Fruit fly (Drosophila melanogaster) whole organism, embryonic: ENCODE results near the gene CG44362.

Experiments
- BEAF-32 ChIP-seq: fragments of 200-800 bp; sonication (Bioruptor generic); optimal IDR thresholded peaks from 3 replicates; lab custom pipeline; 2017; ENCODE audit warnings: missing biosample characterization, missing genetic modification characterization, mild to moderate bottlenecking, moderate library complexity, missing genetic modification reagents
- Bgb ChIP-seq: fragments of 200-800 bp; sonication (Bioruptor generic); IDR thresholded peaks from 2 replicates; pipeline ENCODE4 v1.3.6; 2022; ENCODE audit warnings: missing biosample characterization, missing genetic modification characterization; ENCODE audit not compliant: partially characterized antibody
- C15 ChIP-seq: fragments of 200-800 bp; sonication (Bioruptor generic); IDR thresholded peaks from 3 replicates; pipeline ENCODE4 v1.3.6; 2022; ENCODE audit warnings: missing biosample characterization, missing genetic modification characterization
- CG10147 ChIP-seq: fragments of 200-800 bp; sonication (Bioruptor generic); optimal IDR thresholded peaks from 2 replicates; lab custom pipeline; 2019; ENCODE audit warnings: missing biosample characterization, mild to moderate bottlenecking, missing genetic modification characterization, moderate library complexity
- CG12219 ChIP-seq: fragments of 200-800 bp; sonication (Bioruptor generic); optimal IDR thresholded peaks from 3 replicates; lab custom pipeline; 2018; ENCODE audit warnings: missing biosample characterization, mild to moderate bottlenecking, missing genetic modification characterization
- CG13296 ChIP-seq: fragments of 200-800 bp; sonication (Bioruptor generic); optimal IDR thresholded peaks from 3 replicates; lab custom pipeline; 2018; ENCODE audit warnings: missing biosample characterization, mild to moderate bottlenecking, missing genetic modification characterization
- CG17359 ChIP-seq: fragments of 200-800 bp; sonication (Bioruptor generic); optimal IDR thresholded peaks from 3 replicates; lab custom pipeline; 2018; ENCODE audit warnings: missing biosample characterization, mild to moderate bottlenecking, missing genetic modification characterization, moderate library complexity
- CG1792 ChIP-seq: fragments of 200-800 bp; sonication (Bioruptor generic); optimal IDR thresholded peaks from 2 replicates; lab custom pipeline; 2016; ENCODE audit warnings: missing biosample characterization, missing genetic modification characterization
- CG18011 ChIP-seq: fragments of 200-800 bp; sonication (Bioruptor generic); optimal IDR thresholded peaks from 2 replicates; lab custom pipeline; 2017; ENCODE audit warnings: missing biosample characterization, missing genetic modification characterization, mild to moderate bottlenecking, moderate library complexity, missing genotype
- CG30020 ChIP-seq: fragments of 200-800 bp; optimal IDR thresholded peaks from 2 replicates; lab custom pipeline; 2019; ENCODE audit warnings: missing biosample characterization, mild to moderate bottlenecking, missing genetic modification characterization, moderate library complexity
- CG32772 ChIP-seq: fragments of 200-800 bp; sonication (Bioruptor generic); IDR thresholded peaks from 2 replicates; pipeline ENCODE4 v1.3.6; 2022; ENCODE audit warnings: missing biosample characterization, missing genetic modification characterization
- CG4617 ChIP-seq: fragments of 200-800 bp; sonication (Bioruptor generic); optimal IDR thresholded peaks from 3 replicates; lab custom pipeline; 2016; ENCODE audit warnings: missing biosample characterization, missing genetic modification characterization, borderline replicate concordance
- CG7271 ChIP-seq: fragments of 200-800 bp; sonication (Bioruptor generic); optimal IDR thresholded peaks from 2 replicates; lab custom pipeline; 2018; ENCODE audit warnings: missing biosample characterization, mild to moderate bottlenecking, missing genetic modification characterization, moderate library complexity
- CG8359 ChIP-seq: fragments of 200-800 bp; sonication (Bioruptor generic); optimal IDR thresholded peaks from 2 replicates; lab custom pipeline; 2017; ENCODE audit warnings: missing biosample characterization, mild to moderate bottlenecking, missing genetic modification characterization, borderline replicate concordance
- CG9797 ChIP-seq: fragments of 200-800 bp; sonication (Bioruptor generic); optimal IDR thresholded peaks from 3 replicates; lab custom pipeline; 2018; ENCODE audit warnings: missing biosample characterization, mild to moderate bottlenecking, missing genetic modification characterization
- CoRest ChIP-seq: fragments of 200-800 bp; sonication (Bioruptor generic); optimal IDR thresholded peaks from 3 replicates; lab custom pipeline; 2018; ENCODE audit warnings: missing biosample characterization, mild to moderate bottlenecking, missing genetic modification characterization, moderate library complexity
- Dad ChIP-seq: fragments of 200-800 bp; sonication (Bioruptor generic); optimal IDR thresholded peaks from 3 replicates; lab custom pipeline; 2016; ENCODE audit warnings: missing biosample characterization, missing genetic modification characterization
- Dek ChIP-seq: fragments of 200-800 bp; sonication (Bioruptor generic); optimal IDR thresholded peaks from 3 replicates; lab custom pipeline; 2019; ENCODE audit warnings: missing biosample characterization, mild to moderate bottlenecking, missing genetic modification characterization, moderate library complexity
- Dfd ChIP-seq, 2 experiments: fragments of >200 bp; optimal IDR thresholded peaks; 2 replicates each; lab custom pipeline; 2017; ENCODE audit warnings: missing biosample characterization in 2 of 2, missing genetic modification characterization in 2 of 2
- Hmr ChIP-seq: fragments of 200-800 bp; sonication (Bioruptor generic); optimal IDR thresholded peaks from 3 replicates; lab custom pipeline; 2017; ENCODE audit warnings: mild to moderate bottlenecking, missing biosample characterization, missing genetic modification reagents, missing genetic modification characterization
- Hr51 ChIP-seq, 2 experiments: fragments of 200-800 bp; sonication (Bioruptor generic); optimal IDR thresholded peaks; 2 replicates in 1 of 2; 3 replicates in 1 of 2; lab custom pipeline; 2016 to 2018; ENCODE audit warnings: missing biosample characterization in 2 of 2, missing genetic modification characterization in 2 of 2, mild to moderate bottlenecking in 1 of 2, moderate library complexity in 1 of 2
- Hr78 ChIP-seq, 2 experiments: fragments of 200-800 bp in 1 of 2; fragments of >200 bp in 1 of 2; sonication (Bioruptor generic) in 1 of 2; optimal IDR thresholded peaks; 2 replicates each; lab custom pipeline; 2017 to 2019; ENCODE audit warnings: missing biosample characterization in 2 of 2, missing genetic modification characterization in 2 of 2, mild to moderate bottlenecking in 1 of 2, moderate library complexity in 1 of 2
- Meics ChIP-seq: fragments of 200-800 bp; sonication (Bioruptor generic); optimal IDR thresholded peaks from 2 replicates; lab custom pipeline; 2017; ENCODE audit warnings: missing biosample characterization, mild to moderate bottlenecking, missing genetic modification characterization
- NFAT ChIP-seq: fragments of 200-800 bp; sonication (Bioruptor generic); IDR thresholded peaks from 2 replicates; pipeline ENCODE4 v1.3.6; 2022; ENCODE audit warnings: missing biosample characterization, missing genetic modification characterization
- NfI ChIP-seq: fragments of 200-800 bp; sonication (Bioruptor generic); optimal IDR thresholded peaks from 3 replicates; lab custom pipeline; 2018; ENCODE audit warnings: missing biosample characterization, mild to moderate bottlenecking, missing genetic modification characterization, moderate library complexity
- Ptx1 ChIP-seq: fragments of 200-800 bp; sonication (Bioruptor generic); IDR thresholded peaks from 2 replicates; pipeline ENCODE4 v1.3.6; 2022; ENCODE audit warnings: missing biosample characterization, missing genetic modification characterization
- Rx ChIP-seq: fragments of 200-800 bp; sonication (Bioruptor generic); IDR thresholded peaks from 2 replicates; pipeline ENCODE4 v1.3.6; 2022; ENCODE audit warnings: missing biosample characterization, missing genetic modification characterization
- Spps ChIP-seq: fragments of 200-800 bp; sonication (Bioruptor generic); optimal IDR thresholded peaks from 2 replicates; lab custom pipeline; 2018; ENCODE audit warnings: missing biosample characterization, mild to moderate bottlenecking, missing genetic modification characterization
- Sry-β ChIP-seq: fragments of 200-800 bp; sonication (Bioruptor generic); optimal IDR thresholded peaks from 2 replicates; lab custom pipeline; 2018; ENCODE audit warnings: missing biosample characterization, mild to moderate bottlenecking, missing genetic modification characterization, moderate library complexity
- Usf ChIP-seq: fragments of 200-800 bp; sonication (Bioruptor generic); optimal IDR thresholded peaks from 2 replicates; lab custom pipeline; 2017; ENCODE audit warnings: missing genotype, missing biosample characterization, missing genetic modification characterization
- ac ChIP-seq: fragments of 200-800 bp; sonication (Bioruptor generic); optimal IDR thresholded peaks from 3 replicates; lab custom pipeline; 2017; ENCODE audit warnings: missing biosample characterization, mild to moderate bottlenecking, missing genetic modification characterization
- amos ChIP-seq: fragments of 200-800 bp; sonication (Bioruptor generic); IDR thresholded peaks from 2 replicates; pipeline ENCODE4 v1.3.6; 2022; ENCODE audit warnings: missing biosample characterization, missing genetic modification characterization; ENCODE audit not compliant: partially characterized antibody
- bab2 ChIP-seq: fragments of 200-800 bp; sonication (Bioruptor generic); optimal IDR thresholded peaks from 2 replicates; lab custom pipeline; 2016; ENCODE audit warnings: missing biosample characterization, missing genetic modification characterization
- chif ChIP-seq, 2 experiments: fragments of 200-800 bp; sonication (Bioruptor generic); optimal IDR thresholded peaks; 3 replicates each; lab custom pipeline; 2016; ENCODE audit warnings: missing biosample characterization in 2 of 2, missing genetic modification characterization in 2 of 2
- corto ChIP-seq: fragments of 200-800 bp; sonication (Bioruptor generic); optimal IDR thresholded peaks from 2 replicates; lab custom pipeline; 2016; ENCODE audit warnings: missing biosample characterization, mild to moderate bottlenecking, missing genetic modification characterization, moderate library complexity
- fd3F ChIP-seq: fragments of 200-800 bp; sonication (Bioruptor generic); optimal IDR thresholded peaks from 2 replicates; lab custom pipeline; 2018; ENCODE audit warnings: missing biosample characterization, mild to moderate bottlenecking, missing genetic modification characterization, moderate library complexity
- gcm2 ChIP-seq: fragments of 200-800 bp; sonication (Bioruptor generic); optimal IDR thresholded peaks from 2 replicates; lab custom pipeline; 2016; ENCODE audit warnings: missing biosample characterization, missing genetic modification characterization
- jing ChIP-seq: fragments of 200-800 bp; sonication (Bioruptor generic); optimal IDR thresholded peaks from 2 replicates; lab custom pipeline; 2018; ENCODE audit warnings: missing biosample characterization, mild to moderate bottlenecking, missing genetic modification characterization
- klu ChIP-seq: fragments of 200-800 bp; sonication (Bioruptor generic); IDR thresholded peaks from 2 replicates; pipeline ENCODE4 v1.3.6; 2022; ENCODE audit warnings: missing biosample characterization, missing genetic modification characterization
- luna ChIP-seq: fragments of 200-800 bp; sonication (Bioruptor generic); optimal IDR thresholded peaks from 2 replicates; lab custom pipeline; 2016; ENCODE audit warnings: missing biosample characterization, missing genetic modification characterization
- otp ChIP-seq: fragments of 200-800 bp; sonication (Bioruptor generic); IDR thresholded peaks from 3 replicates; pipeline ENCODE4, ENCODE4 v1.3.6; 2022; ENCODE audit warnings: missing biosample characterization, missing genetic modification characterization
- pan ChIP-seq, 4 experiments: fragments of >200 bp in 3 of 4; fragments of 200-800 bp in 1 of 4; sonication (Bioruptor generic) in 1 of 4; optimal IDR thresholded peaks in 3 of 4; IDR thresholded peaks in 1 of 4; 2 replicates each; pipeline versions ENCODE4 v1.3.6 to Lab custom; 2017 to 2022; ENCODE audit warnings: missing biosample characterization in 2 of 4, missing genetic modification characterization in 2 of 4, mixed read lengths in 1 of 4
- scrt ChIP-seq: fragments of 200-800 bp; sonication (Bioruptor generic); optimal IDR thresholded peaks from 2 replicates; lab custom pipeline; 2018; ENCODE audit warnings: missing biosample characterization, mild to moderate bottlenecking, missing genetic modification characterization, moderate library complexity
- seq ChIP-seq: fragments of 200-800 bp; sonication (Bioruptor generic); IDR thresholded peaks from 2 replicates; pipeline ENCODE4 v1.3.6; 2022; ENCODE audit warnings: missing biosample characterization, missing genetic modification characterization
- sima ChIP-seq: fragments of 200-800 bp; sonication (Bioruptor generic); optimal IDR thresholded peaks from 2 replicates; lab custom pipeline; 2016; ENCODE audit warnings: missing biosample characterization, missing genetic modification characterization
- stc ChIP-seq: fragments of 200-800 bp; sonication (Bioruptor generic); IDR thresholded peaks from 2 replicates; pipeline ENCODE4 v1.3.6; 2022; ENCODE audit warnings: missing biosample characterization, missing genetic modification characterization
- ttk ChIP-seq: fragments of 200-800 bp; sonication (Bioruptor generic); IDR thresholded peaks from 2 replicates; pipeline ENCODE4 v2.1.2; 2022; ENCODE audit warnings: missing biosample characterization, missing genetic modification characterization

The CG44362 gene

DNA sequence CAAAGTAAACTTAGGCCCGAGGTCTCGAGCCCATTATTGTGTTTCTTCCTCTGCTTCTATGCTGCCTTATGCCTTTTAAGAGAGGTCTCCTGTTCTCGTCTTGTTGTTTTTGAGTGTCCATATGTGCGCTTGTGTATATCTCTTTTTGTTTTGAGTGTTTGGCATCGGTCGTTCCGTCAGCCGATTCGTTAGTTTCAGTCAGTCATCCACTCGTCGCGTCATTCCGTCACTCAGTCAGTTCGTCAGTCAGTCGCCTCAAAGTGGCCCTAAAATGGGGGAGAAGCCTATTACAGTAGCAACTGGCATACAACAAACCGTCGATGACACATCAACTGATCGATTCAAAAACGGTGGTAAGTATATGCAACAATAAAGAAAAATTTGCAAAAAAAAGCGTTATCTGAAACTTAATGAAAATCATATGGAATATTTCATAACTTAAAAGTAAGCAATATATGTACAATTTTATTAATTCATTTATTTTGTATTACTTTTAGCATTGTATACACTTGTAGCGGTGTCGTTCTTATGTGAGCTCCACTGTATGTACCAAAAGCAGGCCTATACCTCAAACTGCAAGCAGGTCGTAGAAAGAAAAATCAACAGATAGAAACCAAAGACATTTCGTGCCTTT is 20.8 kb downstream of the CG44362 start (continued):
- TF ChIP-seq Hr78 (GFP tag; optimal IDR thresholded peaks at IDR 0.05; lab: Kevin White, UChicago), result peak in 1 of 2 experiments; percentile 83
- peak; percentile 96 for TF ChIP-seq CG17359 (tag; lab: Kevin White, UChicago)
- TF ChIP-seq CG7271 (tag; lab: Kevin White, UChicago), result peak; percentile 77
- no peak for TF ChIP-seq luna (GFP tag; lab: Kevin White, UChicago)
- no peak for TF ChIP-seq pan (optimal IDR thresholded peaks at IDR 0.05; lab: Kevin White, UChicago)
- TF ChIP-seq pan (GFP tag; optimal IDR thresholded peaks at IDR 0.05 in 1 of 2, IDR thresholded peaks at IDR 0.05 in 1 of 2), result peak in 1 of 2 experiments; percentile 94
- peak; percentile 90 for TF ChIP-seq CG13296 (GFP tag; lab: Kevin White, UChicago)
- TF ChIP-seq Dad (GFP tag; lab: Kevin White, UChicago), result peak; percentile 95
- no peak for TF ChIP-seq Bgb (GFP tag; lab: Robert Waterston, UW)
- peak; percentile 97 for TF ChIP-seq seq
- no peak for TF ChIP-seq corto (GFP tag; lab: Kevin White, UChicago)
- TF ChIP-seq CG12219 (GFP tag; lab: Kevin White, UChicago), result peak; percentile 94
- peak; percentile 99 for TF ChIP-seq otp (GFP tag; lab: Robert Waterston, UW)
- peak; percentile 84 for TF ChIP-seq fd3F (GFP tag; lab: Kevin White, UChicago)
- TF ChIP-seq NfI (GFP tag; lab: Kevin White, UChicago), result peak; percentile 88
- peak; percentile 93 to 94 for TF ChIP-seq Hr51 (GFP tag; optimal IDR thresholded peaks at IDR 0.05; lab: Kevin White, UChicago)
- TF ChIP-seq CG10147 (GFP tag; lab: Kevin White, UChicago), result peak; percentile 89
- peak; percentile 94 for TF ChIP-seq Spps (tag; lab: Kevin White, UChicago)
- TF ChIP-seq sima, result no peak
- peak; percentile 76 for TF ChIP-seq CG30020 (tag; lab: Kevin White, UChicago)
- peak; percentile 76; the same call in 2 of the 3 replicates for TF ChIP-seq C15 (GFP tag; lab: Robert Waterston, UW)
- peak; percentile 77 for TF ChIP-seq ac (GFP tag; lab: Kevin White, UChicago)
- TF ChIP-seq Hmr, result peak; percentile 83
- peak; percentile 98 for TF ChIP-seq Ptx1 (GFP tag; lab: Robert Waterston, UW)
- peak; percentile 91 for TF ChIP-seq CG8359
- TF ChIP-seq CG9797, result peak; percentile 30
- no peak for TF ChIP-seq gcm2 (GFP tag; lab: Kevin White, UChicago)
- peak; percentile 48 for TF ChIP-seq CG18011 (GFP tag; lab: Kevin White, UChicago)
- peak; percentile 91 for TF ChIP-seq CG32772 (GFP tag; lab: Robert Waterston, UW)
- TF ChIP-seq NFAT, result peak; percentile 68
- TF ChIP-seq Sry-β (GFP tag; lab: Kevin White, UChicago), result peak; percentile 44
- TF ChIP-seq chif (GFP tag; optimal IDR thresholded peaks at IDR 0.05; lab: Kevin White, UChicago), result peak; percentile 80 to 93
- peak; percentile 4 for TF ChIP-seq BEAF-32
- peak; percentile 90 for TF ChIP-seq klu
- TF ChIP-seq CG4617 (GFP tag; lab: Kevin White, UChicago), result peak; percentile 72
- peak; percentile 96 for TF ChIP-seq CoRest (tag; lab: Kevin White, UChicago)
- TF ChIP-seq scrt (GFP tag; lab: Kevin White, UChicago), result peak; percentile 79
- peak; percentile 96 for TF ChIP-seq stc (GFP tag; lab: Robert Waterston, UW)
- TF ChIP-seq CG1792 (GFP tag; lab: Kevin White, UChicago), result peak; percentile 67
- peak; percentile 88 for TF ChIP-seq Dek
- peak; percentile 81 for TF ChIP-seq bab2 (GFP tag; lab: Kevin White, UChicago)
- peak; percentile 89 for TF ChIP-seq Meics (GFP tag; lab: Kevin White, UChicago)
- TF ChIP-seq Usf (GFP tag; lab: Kevin White, UChicago), result peak; percentile 86
- TF ChIP-seq ttk (GFP tag; lab: Robert Waterston, UW), result peak; percentile 94
- peak; percentile 93 for TF ChIP-seq jing (GFP tag; lab: Kevin White, UChicago)
- no peak for TF ChIP-seq Dfd (GFP tag; optimal IDR thresholded peaks at IDR 0.05; lab: Kevin White, UChicago)
- TF ChIP-seq Rx (GFP tag; lab: Robert Waterston, UW), result peak; percentile 92
- no peak for TF ChIP-seq amos
